Fruit fly (Drosophila melanogaster) Kc167 (cell line): Measurements from ENCODE around the gene spri.

Source experiments
- Myc ChIP-seq: fragments of >200 bp; optimal IDR thresholded peaks from 2 replicates; lab custom pipeline; 2017; ENCODE audit warnings: missing external identifiers
- insv ChIP-seq: fragments of >200 bp; optimal IDR thresholded peaks from 3 replicates; lab custom pipeline; 2018; ENCODE audit warnings: missing external identifiers
- psq ChIP-seq: fragments of >200 bp; optimal IDR thresholded peaks from 2 replicates; lab custom pipeline; 2017; ENCODE audit warnings: missing external identifiers

dm6 chrX:10564145-10564544 lies 21.1 kb downstream of the spri start:
- TF ChIP-seq Myc: no peak
- no peak for TF ChIP-seq psq (lab: Kevin White, UChicago)
- no peak for TF ChIP-seq insv (lab: Kevin White, UChicago)
